Worm (Caenorhabditis elegans): ENCODE results near the gene ani-1.

DNA sequence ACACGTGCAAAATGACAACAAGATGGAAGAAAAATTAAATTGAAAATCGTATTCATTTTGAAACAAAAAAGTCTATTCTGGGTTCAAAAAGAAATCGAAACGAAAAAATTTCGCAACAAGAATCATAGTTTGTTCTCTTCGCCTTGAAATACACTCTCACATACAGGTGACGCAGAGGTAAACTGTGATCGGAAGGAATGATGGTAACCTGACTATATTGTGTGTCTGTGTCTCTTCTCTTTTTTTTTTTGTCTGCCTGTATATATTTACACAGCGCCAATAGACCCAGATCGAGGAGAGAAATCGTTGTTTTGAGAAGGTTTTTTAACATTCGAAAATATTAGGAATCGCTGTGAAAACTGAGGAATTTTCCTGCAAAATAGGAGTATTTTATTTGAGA, 29.1 kb downstream of the ani-1 start:
- TF ChIP-seq him-1 (tag; optimal IDR thresholded peaks at IDR 0.05) (no peak), dao-5 (tag; optimal IDR thresholded peaks at IDR 0.05) (no peak)

Data from whole organism, L4/young adult.